Worm (Caenorhabditis elegans): ENCODE results near the gene wee-1.3.

DNA sequence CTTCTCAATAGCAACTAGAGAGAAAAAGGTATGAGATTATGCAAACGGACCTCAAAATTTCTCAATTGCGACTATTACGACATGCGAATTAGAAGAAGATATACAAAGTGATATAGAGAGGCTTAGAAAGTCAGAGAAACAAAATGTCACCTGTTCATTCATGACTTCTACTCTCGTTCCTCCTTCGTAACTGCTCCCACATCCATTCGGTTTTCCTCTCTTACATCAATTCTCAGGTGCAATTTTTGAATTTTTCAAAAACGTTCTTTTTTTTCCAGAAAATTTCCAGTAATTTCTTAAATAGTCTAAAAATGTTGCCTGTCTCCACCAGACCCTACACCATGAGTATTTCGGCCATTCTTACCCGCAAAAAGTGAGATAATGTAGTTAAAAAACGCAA, 48.4 kb upstream of the wee-1.3 start:
- TF ChIP-seq pes-1 (GFP tag; IDR thresholded peaks at IDR 0.05) (no peak), hmg-4 (GFP tag; optimal IDR thresholded peaks at IDR 0.05) (no peak), ama-1 (optimal IDR thresholded peaks at IDR 0.05) (no peak), tra-4 (tag; optimal IDR thresholded peaks at IDR 0.05) (no peak), ets-7 (tag; optimal IDR thresholded peaks at IDR 0.05) (no peak), tbx-37 (GFP tag; conservative IDR thresholded peaks at IDR 0.05) (no peak), flt-1 (GFP tag; IDR thresholded peaks at IDR 0.05) (no peak), ceh-13 (GFP tag; optimal IDR thresholded peaks at IDR 0.05) (no peak), hmbx-1 (tag; optimal IDR thresholded peaks at IDR 0.05) (no peak), aly-1 (tag; optimal IDR thresholded peaks at IDR 0.05) (no peak)
